Fruit fly (Drosophila melanogaster) whole organism, embryonic: ENCODE measurements around the gene Ripalpha.

Experiments used
- Abd-B ChIP-seq: fragments of 200-800 bp; sonication (Bioruptor generic); optimal IDR thresholded peaks from 2 replicates; lab custom pipeline; 2018; ENCODE audit warnings: missing biosample characterization, mild to moderate bottlenecking, missing genetic modification characterization, moderate library complexity
- Adf1 ChIP-seq: fragments of 200-800 bp; sonication (Bioruptor generic); IDR thresholded peaks from 2 replicates; pipeline ENCODE4 v1.3.6; 2022; ENCODE audit warnings: missing biosample characterization, missing genetic modification characterization
- Aef1 ChIP-seq: fragments of 200-800 bp; sonication (Bioruptor generic); IDR thresholded peaks from 3 replicates; pipeline ENCODE4 v1.3.6; 2022; ENCODE audit warnings: missing biosample characterization, missing genetic modification characterization
- Blimp-1 ChIP-seq: fragments of 200-800 bp; sonication (Bioruptor generic); optimal IDR thresholded peaks from 3 replicates; lab custom pipeline; 2018; ENCODE audit warnings: missing biosample characterization, missing genetic modification characterization, mild to moderate bottlenecking, moderate library complexity, missing genetic modification reagents
- CG11398 ChIP-seq: fragments of 200-800 bp; sonication (Bioruptor generic); optimal IDR thresholded peaks from 2 replicates; lab custom pipeline; 2016; ENCODE audit warnings: missing biosample characterization, missing genetic modification characterization
- CG12236 ChIP-seq: fragments of 200-800 bp; sonication (Bioruptor generic); optimal IDR thresholded peaks from 2 replicates; lab custom pipeline; 2016; ENCODE audit warnings: missing biosample characterization, missing genetic modification characterization
- CG13775 ChIP-seq: fragments of 200-800 bp; sonication (Bioruptor generic); optimal IDR thresholded peaks from 3 replicates; lab custom pipeline; 2017; ENCODE audit warnings: missing biosample characterization, mild to moderate bottlenecking, missing genetic modification characterization
- CG14441 ChIP-seq: fragments of 200-800 bp; sonication (Bioruptor generic); IDR thresholded peaks from 2 replicates; pipeline ENCODE4 v1.3.6; 2022; ENCODE audit warnings: missing biosample characterization, missing genetic modification characterization
- CG16779 ChIP-seq: fragments of 200-800 bp; sonication (Bioruptor generic); IDR thresholded peaks from 2 replicates; pipeline ENCODE4 v1.3.6; 2022; ENCODE audit warnings: missing biosample characterization, missing genetic modification characterization
- CG17361 ChIP-seq: fragments of 200-800 bp; sonication (Bioruptor generic); IDR thresholded peaks from 3 replicates; pipeline ENCODE4 v1.3.6; 2022; ENCODE audit warnings: missing biosample characterization, missing genetic modification characterization
- CG2889 ChIP-seq: fragments of 200-800 bp; sonication (Bioruptor generic); IDR thresholded peaks from 3 replicates; pipeline ENCODE4 v1.3.6; 2022; ENCODE audit warnings: missing biosample characterization, missing genetic modification characterization
- CG32772 ChIP-seq: fragments of 200-800 bp; sonication (Bioruptor generic); IDR thresholded peaks from 2 replicates; pipeline ENCODE4 v1.3.6; 2022; ENCODE audit warnings: missing biosample characterization, missing genetic modification characterization
- CG3407 ChIP-seq: fragments of 200-800 bp; sonication (Bioruptor generic); optimal IDR thresholded peaks from 2 replicates; lab custom pipeline; 2018; ENCODE audit warnings: missing biosample characterization, mild to moderate bottlenecking, missing genetic modification characterization
- CG34376 ChIP-seq: fragments of 200-800 bp; sonication (Bioruptor generic); optimal IDR thresholded peaks from 2 replicates; lab custom pipeline; 2018; ENCODE audit warnings: missing biosample characterization, mild to moderate bottlenecking, missing genetic modification characterization
- CG3847 ChIP-seq: fragments of 200-800 bp; sonication (Bioruptor generic); IDR thresholded peaks from 2 replicates; pipeline ENCODE4 v1.3.6; 2022; ENCODE audit warnings: missing biosample characterization, missing genetic modification characterization
- CG4328 ChIP-seq: fragments of 200-800 bp; sonication (Bioruptor generic); optimal IDR thresholded peaks from 3 replicates; lab custom pipeline; 2017; ENCODE audit warnings: missing biosample characterization, missing genetic modification reagents, missing genetic modification characterization
- CG6683 ChIP-seq: fragments of 200-800 bp; sonication (Bioruptor generic); optimal IDR thresholded peaks from 2 replicates; lab custom pipeline; 2017; ENCODE audit warnings: missing biosample characterization, mild to moderate bottlenecking, missing genetic modification characterization, missing genetic modification reagents
- CG7271 ChIP-seq: fragments of 200-800 bp; sonication (Bioruptor generic); optimal IDR thresholded peaks from 2 replicates; lab custom pipeline; 2018; ENCODE audit warnings: missing biosample characterization, mild to moderate bottlenecking, missing genetic modification characterization, moderate library complexity
- CG9876 ChIP-seq: fragments of 200-800 bp; sonication (Bioruptor generic); optimal IDR thresholded peaks from 2 replicates; lab custom pipeline; 2016; ENCODE audit warnings: missing biosample characterization, missing genetic modification characterization
- Doc2 ChIP-seq: fragments of 200-800 bp; sonication (Bioruptor generic); IDR thresholded peaks from 2 replicates; pipeline ENCODE4 v1.3.6; 2022; ENCODE audit warnings: missing biosample characterization, missing genetic modification characterization
- Dref ChIP-seq: fragments of 200-800 bp; sonication (Bioruptor generic); IDR thresholded peaks from 2 replicates; pipeline ENCODE4 v1.3.6; 2022; ENCODE audit warnings: missing biosample characterization, missing genetic modification characterization
- Fer1 ChIP-seq: fragments of 200-800 bp; sonication (Bioruptor generic); optimal IDR thresholded peaks from 2 replicates; lab custom pipeline; 2017; ENCODE audit warnings: missing biosample characterization, mild to moderate bottlenecking, missing genetic modification characterization
- HLH4C ChIP-seq: fragments of 200-800 bp; sonication (Bioruptor generic); IDR thresholded peaks from 3 replicates; pipeline ENCODE4 v1.3.6; 2022; ENCODE audit warnings: missing biosample characterization, missing genetic modification characterization; ENCODE audit not compliant: partially characterized antibody
- HLH54F ChIP-seq: fragments of 200-800 bp; sonication (Bioruptor generic); optimal IDR thresholded peaks from 3 replicates; lab custom pipeline; 2016; ENCODE audit warnings: missing biosample characterization, missing genetic modification characterization
- Hmr ChIP-seq: fragments of 200-800 bp; sonication (Bioruptor generic); optimal IDR thresholded peaks from 3 replicates; lab custom pipeline; 2017; ENCODE audit warnings: mild to moderate bottlenecking, missing biosample characterization, missing genetic modification reagents, missing genetic modification characterization
- Hr78 ChIP-seq, 2 experiments: fragments of 200-800 bp in 1 of 2; fragments of >200 bp in 1 of 2; sonication (Bioruptor generic) in 1 of 2; optimal IDR thresholded peaks; 2 replicates each; lab custom pipeline; 2017 to 2019; ENCODE audit warnings: missing biosample characterization in 2 of 2, missing genetic modification characterization in 2 of 2, mild to moderate bottlenecking in 1 of 2, moderate library complexity in 1 of 2
- Kr ChIP-seq: fragments of 200-800 bp; sonication (Bioruptor generic); optimal IDR thresholded peaks from 2 replicates; lab custom pipeline; 2017; ENCODE audit warnings: missing biosample characterization, mild to moderate bottlenecking, missing genetic modification characterization
- Mad ChIP-seq: fragments of 200-800 bp; sonication (Bioruptor generic); optimal IDR thresholded peaks from 2 replicates; lab custom pipeline; 2016; ENCODE audit warnings: missing biosample characterization, missing genetic modification characterization
- Max ChIP-seq: fragments of 200-800 bp; sonication (Bioruptor generic); optimal IDR thresholded peaks from 2 replicates; lab custom pipeline; 2016; ENCODE audit warnings: missing biosample characterization, mild to moderate bottlenecking, missing genetic modification characterization
- Nf-YB ChIP-seq: fragments of 200-800 bp; sonication (Bioruptor generic); optimal IDR thresholded peaks from 3 replicates; lab custom pipeline; 2019; ENCODE audit warnings: missing biosample characterization, mild to moderate bottlenecking, missing genetic modification characterization, moderate library complexity
- Ravus ChIP-seq: fragments of 200-800 bp; sonication (Bioruptor generic); IDR thresholded peaks from 2 replicates; pipeline ENCODE4 v1.3.6; 2022; ENCODE audit warnings: missing biosample characterization, missing genetic modification characterization
- Sox102F ChIP-seq: fragments of 200-800 bp; sonication (Bioruptor generic); optimal IDR thresholded peaks from 2 replicates; lab custom pipeline; 2018; ENCODE audit warnings: missing biosample characterization, mild to moderate bottlenecking, missing genetic modification characterization, moderate library complexity
- Sry-δ ChIP-seq: fragments of 200-800 bp; sonication (Bioruptor generic); optimal IDR thresholded peaks from 2 replicates; lab custom pipeline; 2016; ENCODE audit warnings: missing biosample characterization, missing genetic modification characterization
- Taf1 ChIP-seq: fragments of 200-800 bp; sonication (Bioruptor generic); IDR thresholded peaks from 2 replicates; pipeline ENCODE4 v1.3.6; 2022; ENCODE audit warnings: missing biosample characterization, missing genetic modification characterization
- croc ChIP-seq: fragments of 200-800 bp; sonication (Bioruptor generic); conservative IDR thresholded peaks from 3 replicates; pipeline ENCODE4 v1.3.6; 2022; ENCODE audit warnings: missing biosample characterization, missing genetic modification characterization
- dm ChIP-seq: fragments of 200-800 bp; sonication (Bioruptor generic); optimal IDR thresholded peaks from 3 replicates; lab custom pipeline; 2016; ENCODE audit warnings: missing biosample characterization, missing genetic modification characterization
- fd64A ChIP-seq: fragments of 200-800 bp; sonication (Bioruptor generic); optimal IDR thresholded peaks from 3 replicates; lab custom pipeline; 2018; ENCODE audit warnings: missing biosample characterization, mild to moderate bottlenecking, missing genetic modification characterization
- gcm ChIP-seq: fragments of 200-800 bp; sonication (Bioruptor generic); optimal IDR thresholded peaks from 2 replicates; lab custom pipeline; 2019; ENCODE audit warnings: missing biosample characterization, mild to moderate bottlenecking, missing genetic modification characterization, moderate library complexity
- gfzf ChIP-seq: fragments of 200-800 bp; sonication (Bioruptor generic); optimal IDR thresholded peaks from 2 replicates; lab custom pipeline; 2016; ENCODE audit warnings: missing biosample characterization, mild to moderate bottlenecking, missing genetic modification characterization, moderate library complexity
- luna ChIP-seq: fragments of 200-800 bp; sonication (Bioruptor generic); optimal IDR thresholded peaks from 2 replicates; lab custom pipeline; 2016; ENCODE audit warnings: missing biosample characterization, missing genetic modification characterization
- nmo ChIP-seq: fragments of 200-800 bp; sonication (Bioruptor generic); optimal IDR thresholded peaks from 2 replicates; lab custom pipeline; 2018; ENCODE audit warnings: missing biosample characterization, mild to moderate bottlenecking, missing genetic modification characterization, moderate library complexity
- ro ChIP-seq: fragments of 200-800 bp; sonication (Bioruptor generic); IDR thresholded peaks from 2 replicates; pipeline ENCODE4 v1.3.6; 2022; ENCODE audit warnings: missing biosample characterization, missing genetic modification characterization
- slbo ChIP-seq: fragments of 200-800 bp; sonication (Bioruptor generic); IDR thresholded peaks from 2 replicates; pipeline ENCODE4 v1.3.6; 2022; ENCODE audit warnings: missing biosample characterization, missing genetic modification characterization
- sna ChIP-seq: fragments of 200-800 bp; sonication (Bioruptor generic); IDR thresholded peaks from 2 replicates; pipeline ENCODE4 v1.3.6; 2022; ENCODE audit warnings: missing biosample characterization, missing genetic modification characterization; ENCODE audit not compliant: partially characterized antibody
- ssp ChIP-seq: fragments of 200-800 bp; sonication (Bioruptor generic); IDR thresholded peaks from 2 replicates; pipeline ENCODE4 v1.3.6; 2022; ENCODE audit warnings: missing biosample characterization, missing genetic modification characterization
- stc ChIP-seq: fragments of 200-800 bp; sonication (Bioruptor generic); IDR thresholded peaks from 2 replicates; pipeline ENCODE4 v1.3.6; 2022; ENCODE audit warnings: missing biosample characterization, missing genetic modification characterization
- tgo ChIP-seq: fragments of 200-800 bp; sonication (Bioruptor generic); IDR thresholded peaks from 3 replicates; pipeline ENCODE4 v1.3.6; 2022; ENCODE audit warnings: missing biosample characterization, missing genetic modification characterization
- tio ChIP-seq: fragments of 200-800 bp; sonication (Bioruptor generic); optimal IDR thresholded peaks from 2 replicates; lab custom pipeline; 2017; ENCODE audit warnings: missing biosample characterization, missing genetic modification characterization, inconsistent platforms
- ttk ChIP-seq: fragments of 200-800 bp; sonication (Bioruptor generic); IDR thresholded peaks from 2 replicates; pipeline ENCODE4 v2.1.2; 2022; ENCODE audit warnings: missing biosample characterization, missing genetic modification characterization
- z ChIP-seq: fragments of 200-800 bp; sonication (Bioruptor generic); IDR thresholded peaks from 3 replicates; pipeline ENCODE4 v1.3.6; 2022; ENCODE audit warnings: missing biosample characterization, missing genetic modification characterization
- zf30C ChIP-seq: fragments of 200-800 bp; sonication (Bioruptor generic); optimal IDR thresholded peaks from 3 replicates; lab custom pipeline; 2018; ENCODE audit warnings: missing biosample characterization, mild to moderate bottlenecking, missing genetic modification characterization
- zfh2 ChIP-seq: fragments of 200-800 bp; sonication (Bioruptor generic); optimal IDR thresholded peaks from 2 replicates; lab custom pipeline; 2016; ENCODE audit warnings: missing biosample characterization, missing genetic modification characterization

Ripalpha gene

dm6 chr2L:10250441-10250847, 49.7 kb upstream of the Ripalpha start, which contains the start of the genes bsk and CG31717 (continued):
- TF ChIP-seq CG11398 (GFP tag; lab: Kevin White, UChicago), result no peak
- no peak for TF ChIP-seq dm (GFP tag; lab: Kevin White, UChicago)
- no peak for TF ChIP-seq Max (GFP tag; lab: Kevin White, UChicago)
- no peak for TF ChIP-seq Sox102F (GFP tag; lab: Kevin White, UChicago)
- no peak for TF ChIP-seq Fer1
- TF ChIP-seq ro, result no peak
- TF ChIP-seq croc (GFP tag; lab: Robert Waterston, UW), result no peak
- peak; percentile 71 for TF ChIP-seq Dref (GFP tag; lab: Robert Waterston, UW)
- peak; percentile 49; the same call in 1 of the 3 replicates for TF ChIP-seq HLH4C
- TF ChIP-seq CG32772, result no peak
- TF ChIP-seq gcm (GFP tag; lab: Kevin White, UChicago), result no peak
- TF ChIP-seq Taf1 (GFP tag; lab: Robert Waterston, UW), result no peak
- no peak for TF ChIP-seq CG3847 (GFP tag; lab: Robert Waterston, UW)
- no peak for TF ChIP-seq CG6683 (GFP tag; lab: Kevin White, UChicago)
- peak; percentile 14 for TF ChIP-seq CG7271 (tag; lab: Kevin White, UChicago)
- TF ChIP-seq CG16779 (GFP tag; lab: Robert Waterston, UW), result no peak
- no peak for TF ChIP-seq tgo
- no peak for TF ChIP-seq Hr78 (GFP tag; optimal IDR thresholded peaks at IDR 0.05; lab: Kevin White, UChicago)
- no peak for TF ChIP-seq Hmr
- TF ChIP-seq CG17361, result no peak
- TF ChIP-seq CG13775 (GFP tag; lab: Kevin White, UChicago), result no peak
- TF ChIP-seq Nf-YB (GFP tag; lab: Kevin White, UChicago), result no peak
- peak; percentile 78 for TF ChIP-seq gfzf (GFP tag; lab: Kevin White, UChicago)
- no peak for TF ChIP-seq slbo (GFP tag; lab: Robert Waterston, UW)
- TF ChIP-seq CG4328 (GFP tag; lab: Kevin White, UChicago), result no peak
- TF ChIP-seq CG12236 (GFP tag; lab: Kevin White, UChicago), result no peak
- TF ChIP-seq CG2889 (GFP tag; lab: Robert Waterston, UW), result no peak
- peak; percentile 87 for TF ChIP-seq Sry-δ
- no peak for TF ChIP-seq zf30C (GFP tag; lab: Kevin White, UChicago)
- TF ChIP-seq CG34376 (GFP tag; lab: Kevin White, UChicago), result no peak
- TF ChIP-seq ttk (GFP tag; lab: Robert Waterston, UW), result no peak
- no peak for TF ChIP-seq fd64A
- TF ChIP-seq stc (GFP tag; lab: Robert Waterston, UW), result no peak
- no peak for TF ChIP-seq sna (GFP tag; lab: Robert Waterston, UW)
- no peak for TF ChIP-seq ssp (GFP tag; lab: Robert Waterston, UW)
- TF ChIP-seq CG3407, result no peak
- TF ChIP-seq Doc2 (GFP tag; lab: Robert Waterston, UW), result no peak
- TF ChIP-seq nmo (GFP tag; lab: Kevin White, UChicago), result peak; percentile 60
- TF ChIP-seq CG14441 (GFP tag; lab: Robert Waterston, UW), result no peak
- no peak for TF ChIP-seq z (GFP tag; lab: Robert Waterston, UW)
- no peak for TF ChIP-seq tio (GFP tag; lab: Kevin White, UChicago)
- no peak for TF ChIP-seq Mad (GFP tag; lab: Kevin White, UChicago)
- TF ChIP-seq Adf1 (GFP tag; lab: Robert Waterston, UW), result no peak
- TF ChIP-seq Abd-B (GFP tag; lab: Kevin White, UChicago), result no peak
- TF ChIP-seq Ravus (GFP tag; lab: Robert Waterston, UW), result no peak
- TF ChIP-seq zfh2 (GFP tag; lab: Kevin White, UChicago), result no peak
- TF ChIP-seq luna (GFP tag; lab: Kevin White, UChicago), result no peak
- no peak for TF ChIP-seq Blimp-1 (GFP tag; lab: Kevin White, UChicago)
- TF ChIP-seq Kr (GFP tag; lab: Kevin White, UChicago), result peak; percentile 60
- no peak for TF ChIP-seq Aef1
- no peak for TF ChIP-seq CG9876
- no peak for TF ChIP-seq HLH54F (GFP tag; lab: Kevin White, UChicago)
